Worm (Caenorhabditis elegans): ENCODE measurements around the gene nspb-9.

The nspb-9 gene

ce11 chrII:14605026-14605425 is 24.4 kb downstream of the nspb-9 start:
- no peak; the same call in 1 of the 2 replicates for TF ChIP-seq nhr-42 (GFP tag; IDR thresholded peaks at IDR 0.05)
- peak; percentile 97 for TF ChIP-seq aha-1 (tag)
- TF ChIP-seq madf-9 (GFP tag; conservative IDR thresholded peaks at IDR 0.05) = 0 out of 2 replicates have a peak, but pooled peaks have one; percentile 31
- peak in 1 of 2 experiments; percentile 47 for TF ChIP-seq unc-62 (GFP tag; optimal IDR thresholded peaks at IDR 0.05 in 1 of 2)
- no peak for TF ChIP-seq unc-62 (tag; optimal IDR thresholded peaks at IDR 0.05)
- no peak for TF ChIP-seq lim-7 (GFP tag; IDR thresholded peaks at IDR 0.05)
- peak; percentile 33 for TF ChIP-seq duxl-1 (tag; optimal IDR thresholded peaks at IDR 0.05; ENCODE audit: poor library complexity)
- TF ChIP-seq sdz-12 (GFP tag; optimal IDR thresholded peaks at IDR 0.05) = peak; percentile 44
- TF ChIP-seq Y5F2A.4 (GFP tag; optimal IDR thresholded peaks at IDR 0.05) = peak; percentile 10
- peak; percentile 7 for TF ChIP-seq mes-2 (tag; optimal IDR thresholded peaks at IDR 0.05; ENCODE audit: poor library complexity, severe bottlenecking)
- no peak for TF ChIP-seq gei-8 (GFP tag; optimal IDR thresholded peaks at IDR 0.05)

- TF ChIP-seq daf-16 (GFP tag; optimal IDR thresholded peaks at IDR 0.05) (no peak), daf-16 (tag; optimal IDR thresholded peaks at IDR 0.05) (peak; percentile 19), nhr-102 (tag; optimal IDR thresholded peaks at IDR 0.05) (no peak), nhr-6 (tag; optimal IDR thresholded peaks at IDR 0.05) (peak; percentile 4), ceh-20 (GFP tag; IDR thresholded peaks at IDR 0.05) (no peak), egl-43 (GFP tag; IDR thresholded peaks at IDR 0.05) (no peak), unc-62 (GFP tag; optimal IDR thresholded peaks at IDR 0.05 in 1 of 2) (peak in 1 of 2 experiments; percentile 1), unc-62 (tag; optimal IDR thresholded peaks at IDR 0.05) (no peak), aha-1 (tag) (peak; percentile 66)
Measured at ce11 chrII:14605479-14605878, 24.8 kb downstream of the nspb-9 start, which contains the start of gene F19H8.2. Gene F19H8.2 (minus strand): TSS chrII:14605869.

- TF ChIP-seq ceh-62 (tag; optimal IDR thresholded peaks at IDR 0.05) (no peak), ceh-44 (GFP tag; IDR thresholded peaks at IDR 0.05) (no peak), hlh-11 (tag; optimal IDR thresholded peaks at IDR 0.05) (no peak), tra-1 (GFP tag; IDR thresholded peaks at IDR 0.05) (no peak), egl-43 (GFP tag; IDR thresholded peaks at IDR 0.05) (no peak), zfp-3 (GFP tag; conservative IDR thresholded peaks at IDR 0.05) (no peak)
Measured at ce11 chrII:14606172-14606571, 25.5 kb downstream of the nspb-9 start, which contains the start of gene arl-3. Gene arl-3 (plus strand): TSS chrII:14606472.

- TF ChIP-seq dmd-8 (GFP tag; IDR thresholded peaks at IDR 0.05) (no peak), lsy-2 (tag; optimal IDR thresholded peaks at IDR 0.05) (no peak), F26F4.8 (GFP tag; conservative IDR thresholded peaks at IDR 0.05) (no peak), nhr-111 (GFP tag; optimal IDR thresholded peaks at IDR 0.05) (no peak), nhr-6 (tag; optimal IDR thresholded peaks at IDR 0.05) (peak; percentile 6), zip-2 (tag; optimal IDR thresholded peaks at IDR 0.05) (no peak), ceh-28 (tag; optimal IDR thresholded peaks at IDR 0.05) (no peak), dmd-6 (GFP tag; IDR thresholded peaks at IDR 0.05) (no peak), nhr-11 (tag; optimal IDR thresholded peaks at IDR 0.05) (no peak), ceh-82 (tag; optimal IDR thresholded peaks at IDR 0.05) (no peak), nhr-42 (GFP tag; IDR thresholded peaks at IDR 0.05) (0 out of 2 replicates have a peak, but pooled peaks have one; percentile 55), ama-1 (optimal IDR thresholded peaks at IDR 0.05) (peak; percentile 79), T20F7.1 (GFP tag; optimal IDR thresholded peaks at IDR 0.05) (no peak), aha-1 (tag) (peak; percentile 86), tag-97 (GFP tag; IDR thresholded peaks at IDR 0.05) (no peak), unc-62 (GFP tag; optimal IDR thresholded peaks at IDR 0.05 in 1 of 2) (peak in 1 of 2 experiments; percentile 50), unc-62 (tag; optimal IDR thresholded peaks at IDR 0.05) (no peak), R02D3.7 (tag; optimal IDR thresholded peaks at IDR 0.05) (no peak), F37D6.2 (tag; optimal IDR thresholded peaks at IDR 0.05) (no peak), ces-1 (GFP tag; optimal IDR thresholded peaks at IDR 0.05) (no peak)
Measured at ce11 chrII:14608508-14608907, 27.8 kb downstream of the nspb-9 start.
